Fruit fly (Drosophila melanogaster): Measurements from ENCODE around the gene vsg.

vsg gene

dm6 chr3L:9697527-9697883 is 16.6 kb upstream of the vsg start:
- TF ChIP-seq usp (GFP tag; optimal IDR thresholded peaks at IDR 0.05) = no peak
- no peak for TF ChIP-seq Hnf4 (GFP tag; optimal IDR thresholded peaks at IDR 0.05)
- no peak for TF ChIP-seq dl (GFP tag; optimal IDR thresholded peaks at IDR 0.05; ENCODE audit: insufficient read depth in 1 of 2, partially characterized antibody in 2 of 2)
- TF ChIP-seq psq (GFP tag; optimal IDR thresholded peaks at IDR 0.05) = no peak
- no peak for TF ChIP-seq CG9705 (GFP tag; optimal IDR thresholded peaks at IDR 0.05)
- TF ChIP-seq CG32264 (GFP tag; optimal IDR thresholded peaks at IDR 0.05) = no peak
- no peak for TF ChIP-seq fru (GFP tag; optimal IDR thresholded peaks at IDR 0.05)
- no peak for TF ChIP-seq Vsx2 (GFP tag; optimal IDR thresholded peaks at IDR 0.05; ENCODE audit: partially characterized antibody)
- TF ChIP-seq N (GFP tag; optimal IDR thresholded peaks at IDR 0.05) = no peak
- no peak for TF ChIP-seq Abd-B (GFP tag; optimal IDR thresholded peaks at IDR 0.05)
- TF ChIP-seq Hr83 (GFP tag; optimal IDR thresholded peaks at IDR 0.05; ENCODE audit: poor library complexity, severe bottlenecking) = no peak
- no peak for TF ChIP-seq rgr (GFP tag; optimal IDR thresholded peaks at IDR 0.05)
- TF ChIP-seq Hr78 (GFP tag; optimal IDR thresholded peaks at IDR 0.05) = no peak
- TF ChIP-seq brk (GFP tag; optimal IDR thresholded peaks at IDR 0.05) = no peak
- no peak for TF ChIP-seq HLH106 (tag; optimal IDR thresholded peaks at IDR 0.05)
- no peak for TF ChIP-seq Mio (GFP tag; optimal IDR thresholded peaks at IDR 0.05)

- TF ChIP-seq Hr83 (GFP tag; optimal IDR thresholded peaks at IDR 0.05; ENCODE audit: poor library complexity, severe bottlenecking) = peak; percentile 7
- TF ChIP-seq OdsH (GFP tag; optimal IDR thresholded peaks at IDR 0.05) = peak; percentile 14
- TF ChIP-seq Mio (GFP tag; optimal IDR thresholded peaks at IDR 0.05) = no peak
- peak; percentile 30 for TF ChIP-seq fru (GFP tag; optimal IDR thresholded peaks at IDR 0.05)
- TF ChIP-seq Rel (GFP tag; optimal IDR thresholded peaks at IDR 0.05) = no peak
- TF ChIP-seq Rel (tag; optimal IDR thresholded peaks at IDR 0.05) = peak; percentile 33
- peak; percentile 87 for TF ChIP-seq psq (GFP tag; optimal IDR thresholded peaks at IDR 0.05)
- TF ChIP-seq rgr (GFP tag; optimal IDR thresholded peaks at IDR 0.05) = peak; percentile 64
- no peak for TF ChIP-seq dl (GFP tag; optimal IDR thresholded peaks at IDR 0.05; ENCODE audit: insufficient read depth in 1 of 2, partially characterized antibody in 2 of 2)
- TF ChIP-seq HLH106 (tag; optimal IDR thresholded peaks at IDR 0.05) = peak; percentile 30
- TF ChIP-seq ey (GFP tag; optimal IDR thresholded peaks at IDR 0.05) = peak; percentile 13
- peak; percentile 47 for TF ChIP-seq h (GFP tag; optimal IDR thresholded peaks at IDR 0.05)
- no peak for TF ChIP-seq Hnf4 (GFP tag; optimal IDR thresholded peaks at IDR 0.05)
- peak; percentile 45 for TF ChIP-seq Sp1 (GFP tag; optimal IDR thresholded peaks at IDR 0.05)
- no peak for TF ChIP-seq CG9705 (GFP tag; optimal IDR thresholded peaks at IDR 0.05)
- peak; percentile 22 for TF ChIP-seq br (GFP tag; optimal IDR thresholded peaks at IDR 0.05)
Observed at dm6 chr3L:9698193-9698642, 15.9 kb upstream of the vsg start, which contains the start of gene Ubc4. TSS of gene Ubc4 (plus strand) at chr3L:9698336.

- TF ChIP-seq Hr78 (GFP tag; optimal IDR thresholded peaks at IDR 0.05) (no peak), br (GFP tag; optimal IDR thresholded peaks at IDR 0.05) (no peak), sv (GFP tag; optimal IDR thresholded peaks at IDR 0.05) (no peak), Myc (optimal IDR thresholded peaks at IDR 0.05) (no peak), Hr83 (GFP tag; optimal IDR thresholded peaks at IDR 0.05; ENCODE audit: poor library complexity, severe bottlenecking) (no peak), brk (GFP tag; optimal IDR thresholded peaks at IDR 0.05) (no peak), Hnf4 (GFP tag; optimal IDR thresholded peaks at IDR 0.05) (no peak)
Observed at dm6 chr3L:9703495-9703894, 10.6 kb upstream of the vsg start, which contains the start of gene CG6761. TSS of gene CG6761 (minus strand) at chr3L:9703595.

dm6 chr3L:9704162-9704748 is 9.9 kb upstream of the vsg start, which contains the start of gene CG16711:
TSS of gene CG16711 (plus strand) at chr3L:9704331.
- TF ChIP-seq CrebA (GFP tag; optimal IDR thresholded peaks at IDR 0.05; ENCODE audit: borderline replicate concordance) (no peak), Rel (GFP tag; optimal IDR thresholded peaks at IDR 0.05) (no peak), Rel (tag; optimal IDR thresholded peaks at IDR 0.05) (peak; percentile 38)

- no peak for TF ChIP-seq CG9705 (GFP tag; optimal IDR thresholded peaks at IDR 0.05)
- no peak for TF ChIP-seq dmrt93B (GFP tag; optimal IDR thresholded peaks at IDR 0.05)
- TF ChIP-seq dsf (GFP tag; optimal IDR thresholded peaks at IDR 0.05; ENCODE audit: borderline replicate concordance) = no peak
- no peak for TF ChIP-seq lola (GFP tag; optimal IDR thresholded peaks at IDR 0.05)
- no peak for TF ChIP-seq br (GFP tag; optimal IDR thresholded peaks at IDR 0.05)
- no peak for TF ChIP-seq jim (GFP tag; optimal IDR thresholded peaks at IDR 0.05)
- TF ChIP-seq tai (GFP tag; optimal IDR thresholded peaks at IDR 0.05) = no peak
- no peak for TF ChIP-seq Dif (GFP tag; optimal IDR thresholded peaks at IDR 0.05; ENCODE audit: partially characterized antibody)
- TF ChIP-seq Abd-B (GFP tag; optimal IDR thresholded peaks at IDR 0.05) = no peak
Observed at dm6 chr3L:9705591-9705990, 8.5 kb upstream of the vsg start.

Data from whole organism, wandering third instar larva.